Worm (Caenorhabditis elegans): ENCODE results near the gene try-10.

The try-10 gene

ce11 chrV:13003378-13003777, 9.7 kb downstream of the try-10 start:
- TF ChIP-seq hmg-11 (tag; optimal IDR thresholded peaks at IDR 0.05) = peak; percentile 88
- TF ChIP-seq aly-2 (tag; optimal IDR thresholded peaks at IDR 0.05) = no peak
- TF ChIP-seq lin-15B (tag; optimal IDR thresholded peaks at IDR 0.05) = peak; percentile 26
- TF ChIP-seq eor-1 (tag; optimal IDR thresholded peaks at IDR 0.05) = no peak
- no peak for TF ChIP-seq mml-1 (tag; optimal IDR thresholded peaks at IDR 0.05)
- TF ChIP-seq nhr-237 (tag; optimal IDR thresholded peaks at IDR 0.05) = no peak
- TF ChIP-seq mdl-1 (tag; optimal IDR thresholded peaks at IDR 0.05) = no peak
- no peak for TF ChIP-seq nhr-12 (tag; optimal IDR thresholded peaks at IDR 0.05)
- TF ChIP-seq tbx-2 (tag; optimal IDR thresholded peaks at IDR 0.05) = peak; percentile 43
- TF ChIP-seq pqm-1 (tag; optimal IDR thresholded peaks at IDR 0.05) = peak; percentile 9
- peak; percentile 89 for TF ChIP-seq nhr-43 (tag; optimal IDR thresholded peaks at IDR 0.05; ENCODE audit: poor library complexity, severe bottlenecking)
- TF ChIP-seq fkh-2 (tag; optimal IDR thresholded peaks at IDR 0.05) = no peak
- no peak for TF ChIP-seq ceh-9 (tag; optimal IDR thresholded peaks at IDR 0.05)
- TF ChIP-seq ceh-82 (tag; optimal IDR thresholded peaks at IDR 0.05) = no peak
- no peak for TF ChIP-seq ztf-11 (tag; optimal IDR thresholded peaks at IDR 0.05)
- no peak for TF ChIP-seq nhr-76 (tag; optimal IDR thresholded peaks at IDR 0.05)
- no peak for TF ChIP-seq egl-5 (tag; optimal IDR thresholded peaks at IDR 0.05)
- no peak for TF ChIP-seq nfya-1 (tag; optimal IDR thresholded peaks at IDR 0.05; ENCODE audit: insufficient read depth)
- no peak for TF ChIP-seq egl-27 (tag; optimal IDR thresholded peaks at IDR 0.05)
- TF ChIP-seq snpc-4 (tag; optimal IDR thresholded peaks at IDR 0.05) = peak; percentile 36
- peak; percentile 61 for TF ChIP-seq elt-2 (tag; optimal IDR thresholded peaks at IDR 0.05)
- peak; percentile 66 for TF ChIP-seq pha-4 (tag; optimal IDR thresholded peaks at IDR 0.05)
- TF ChIP-seq ceh-28 (tag; optimal IDR thresholded peaks at IDR 0.05) = no peak
- TF ChIP-seq elt-1 (tag; optimal IDR thresholded peaks at IDR 0.05) = no peak
- no peak for TF ChIP-seq daf-12 (tag; optimal IDR thresholded peaks at IDR 0.05)
- no peak for TF ChIP-seq nhr-67 (tag; optimal IDR thresholded peaks at IDR 0.05)
- TF ChIP-seq nhr-25 (tag; optimal IDR thresholded peaks at IDR 0.05) = peak; percentile 75
- TF ChIP-seq nhr-23 (tag; optimal IDR thresholded peaks at IDR 0.05) = peak; percentile 41
- no peak for TF ChIP-seq ama-1 (optimal IDR thresholded peaks at IDR 0.05)
- TF ChIP-seq skn-1 (tag; optimal IDR thresholded peaks at IDR 0.05) = peak; percentile 11
- no peak for TF ChIP-seq unc-39 (tag; optimal IDR thresholded peaks at IDR 0.05)
- peak; percentile 85 for TF ChIP-seq lin-39 (tag; optimal IDR thresholded peaks at IDR 0.05)
- no peak for TF ChIP-seq nhr-28 (tag; optimal IDR thresholded peaks at IDR 0.05)
- TF ChIP-seq sea-2 (GFP tag; optimal IDR thresholded peaks at IDR 0.05) = no peak
- TF ChIP-seq R02D3.7 (tag; optimal IDR thresholded peaks at IDR 0.05) = no peak
- TF ChIP-seq nhr-11 (tag; optimal IDR thresholded peaks at IDR 0.05) = no peak
- peak; percentile 2 for TF ChIP-seq ztf-4 (tag; optimal IDR thresholded peaks at IDR 0.05)
- no peak for TF ChIP-seq zag-1 (tag; optimal IDR thresholded peaks at IDR 0.05)
- TF ChIP-seq jun-1 (tag; optimal IDR thresholded peaks at IDR 0.05) = peak; percentile 34
- TF ChIP-seq fkh-10 (GFP tag; optimal IDR thresholded peaks at IDR 0.05) = no peak
- TF ChIP-seq fos-1 (tag; optimal IDR thresholded peaks at IDR 0.05) = no peak
- no peak for TF ChIP-seq elt-3 (tag; optimal IDR thresholded peaks at IDR 0.05)
- no peak for TF ChIP-seq ZK546.5 (tag; optimal IDR thresholded peaks at IDR 0.05)
- no peak for TF ChIP-seq unc-62 (GFP tag; optimal IDR thresholded peaks at IDR 0.05)
- no peak for TF ChIP-seq nhr-77 (tag; optimal IDR thresholded peaks at IDR 0.05)
- no peak for TF ChIP-seq ceh-16 (tag; optimal IDR thresholded peaks at IDR 0.05)
- peak; percentile 52 for TF ChIP-seq lsy-12 (tag; optimal IDR thresholded peaks at IDR 0.05)

DNA sequence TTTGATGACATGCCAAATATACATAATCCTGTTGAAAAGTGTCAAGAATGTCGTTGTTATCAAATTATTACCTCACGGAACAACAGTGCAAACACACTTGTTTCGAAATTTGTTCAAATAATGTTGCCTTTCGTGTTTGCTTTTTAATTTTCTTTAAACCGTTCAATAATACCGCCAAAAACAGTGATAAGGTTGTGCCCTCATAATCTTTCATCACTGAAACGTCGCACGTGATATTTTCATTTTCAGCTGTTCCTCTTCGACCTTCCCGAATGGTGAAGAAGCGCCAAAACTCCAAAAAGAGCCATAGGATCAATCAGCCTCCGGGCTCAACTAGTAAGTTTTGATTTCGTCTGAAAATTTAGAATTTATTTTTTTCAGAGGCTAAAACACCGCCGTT, 11.0 kb downstream of the try-10 start, which contains the start of gene inft-2:
Gene inft-2 (plus strand): TSS at position 248 of the 400 bp plus-strand sequence.
- no peak for TF ChIP-seq fos-1 (tag; optimal IDR thresholded peaks at IDR 0.05)
- TF ChIP-seq nhr-43 (tag; optimal IDR thresholded peaks at IDR 0.05; ENCODE audit: poor library complexity, severe bottlenecking) = no peak
- no peak for TF ChIP-seq fkh-2 (tag; optimal IDR thresholded peaks at IDR 0.05)
- TF ChIP-seq ztf-4 (tag; optimal IDR thresholded peaks at IDR 0.05) = no peak
- no peak for TF ChIP-seq nhr-77 (tag; optimal IDR thresholded peaks at IDR 0.05)
- TF ChIP-seq pha-4 (tag; optimal IDR thresholded peaks at IDR 0.05) = peak; percentile 12
- TF ChIP-seq pqm-1 (tag; optimal IDR thresholded peaks at IDR 0.05) = peak; percentile 27
- no peak for TF ChIP-seq egl-5 (tag; optimal IDR thresholded peaks at IDR 0.05)
- TF ChIP-seq unc-39 (tag; optimal IDR thresholded peaks at IDR 0.05) = no peak
- TF ChIP-seq elt-2 (tag; optimal IDR thresholded peaks at IDR 0.05) = peak; percentile 61
